Worm (Caenorhabditis elegans): ENCODE measurements around the gene F22F7.4.

- TF ChIP-seq tra-4 (tag; optimal IDR thresholded peaks at IDR 0.05): no peak
- TF ChIP-seq ama-1 (optimal IDR thresholded peaks at IDR 0.05): no peak
- no peak for TF ChIP-seq hnd-1 (tag; optimal IDR thresholded peaks at IDR 0.05)
- no peak for TF ChIP-seq F13C5.2 (tag; optimal IDR thresholded peaks at IDR 0.05)
- TF ChIP-seq hmg-4 (GFP tag; optimal IDR thresholded peaks at IDR 0.05): no peak
- no peak for TF ChIP-seq ceh-36 (tag; optimal IDR thresholded peaks at IDR 0.05)
- TF ChIP-seq flt-1 (GFP tag; IDR thresholded peaks at IDR 0.05): no peak
- TF ChIP-seq pes-1 (GFP tag; IDR thresholded peaks at IDR 0.05): no peak
- TF ChIP-seq tbx-37 (GFP tag; conservative IDR thresholded peaks at IDR 0.05): no peak
- no peak for TF ChIP-seq ets-7 (tag; optimal IDR thresholded peaks at IDR 0.05)
- no peak for TF ChIP-seq aly-1 (tag; optimal IDR thresholded peaks at IDR 0.05)
- TF ChIP-seq hmbx-1 (tag; optimal IDR thresholded peaks at IDR 0.05): no peak
- no peak for TF ChIP-seq sea-1 (GFP tag; conservative IDR thresholded peaks at IDR 0.05)
These were observed 40.2 kb upstream of the F22F7.4 start, which contains the start of gene str-52 for ce11 chrV:2146044-2146443.

All from whole organism, early embryonic.